Fruit fly (Drosophila melanogaster) whole organism: ENCODE measurements around the gene CG4452.

Experiments used
- CG8478 ChIP-seq: fragments of >200 bp; optimal IDR thresholded peaks from 2 replicates; lab custom pipeline; 2018; ENCODE audit warnings: inconsistent platforms
- Dll ChIP-seq: fragments of >200 bp; optimal IDR thresholded peaks from 2 replicates; lab custom pipeline; 2017
- pan ChIP-seq: fragments of >200 bp; optimal IDR thresholded peaks from 2 replicates; lab custom pipeline; 2017
- psq ChIP-seq: fragments of >200 bp; optimal IDR thresholded peaks from 2 replicates; lab custom pipeline; 2017
- usp ChIP-seq: fragments of >200 bp; optimal IDR thresholded peaks from 2 replicates; lab custom pipeline; 2017; ENCODE audit warnings: missing biosample characterization, missing genetic modification characterization, mixed read lengths

DNA sequence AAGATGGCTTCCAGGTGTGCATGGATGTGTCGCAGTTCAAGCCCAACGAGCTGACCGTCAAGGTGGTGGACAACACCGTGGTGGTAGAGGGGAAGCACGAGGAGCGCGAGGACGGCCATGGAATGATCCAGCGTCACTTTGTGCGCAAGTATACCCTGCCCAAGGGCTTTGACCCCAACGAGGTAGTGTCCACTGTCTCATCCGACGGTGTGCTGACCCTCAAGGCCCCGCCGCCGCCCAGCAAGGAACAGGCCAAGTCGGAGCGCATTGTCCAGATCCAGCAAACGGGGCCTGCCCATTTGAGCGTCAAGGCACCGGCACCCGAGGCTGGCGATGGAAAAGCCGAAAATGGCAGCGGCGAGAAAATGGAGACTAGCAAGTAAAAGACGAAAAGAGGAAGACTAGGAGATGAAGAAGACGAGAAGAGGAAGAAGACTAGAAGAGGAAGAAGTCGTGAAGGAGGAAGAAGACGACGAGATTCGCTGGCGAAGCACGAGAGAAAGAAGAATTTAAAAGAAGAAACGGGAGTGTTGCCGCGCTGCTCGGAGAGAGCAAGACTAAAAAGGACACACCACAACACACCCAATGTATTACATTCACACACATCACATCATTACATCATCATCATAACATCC, 17.4 kb downstream of the CG4452 start:
- TF ChIP-seq pan (no peak), usp (no peak), psq (lab: Kevin White, UChicago) (no peak), CG8478 (lab: Kevin White, UChicago) (no peak), Dll (lab: Kevin White, UChicago) (no peak)
